Fruit fly (Drosophila melanogaster) S2 (cell line): Measurements from ENCODE around the gene CG9609.

Experiments
- CG8478 ChIP-seq: fragments of >200 bp; optimal IDR thresholded peaks from 2 replicates; lab custom pipeline; 2018
- CTCF ChIP-seq, 2 experiments: fragments of >200 bp; optimal IDR thresholded peaks; 2 replicates each; lab custom pipeline; 2018

dm6 chrX:16829439-16830028 is 42.7 kb upstream of the CG9609 start:
- TF ChIP-seq CG8478 (lab: Kevin White, UChicago), result no peak
- no peak for TF ChIP-seq CTCF (optimal IDR thresholded peaks at IDR 0.05; lab: Kevin White, UChicago)
